Fruit fly (Drosophila melanogaster) whole organism, embryonic: ENCODE data around the gene RAF2.

ENCODE experiments used
- CG10543 ChIP-seq: fragments of 200-800 bp; sonication (Bioruptor generic); optimal IDR thresholded peaks from 3 replicates; lab custom pipeline; 2017; ENCODE audit warnings: missing biosample characterization, mild to moderate bottlenecking, missing genetic modification characterization, moderate library complexity
- CG11247 ChIP-seq: fragments of 200-800 bp; sonication (Bioruptor generic); IDR thresholded peaks from 2 replicates; pipeline ENCODE4 v1.3.6; 2022; ENCODE audit warnings: missing biosample characterization, missing genetic modification characterization
- CG13123 ChIP-seq: fragments of 200-800 bp; sonication (Bioruptor generic); optimal IDR thresholded peaks from 2 replicates; lab custom pipeline; 2016; ENCODE audit warnings: missing biosample characterization, missing genetic modification characterization
- CG13287 ChIP-seq: fragments of 200-800 bp; sonication (Bioruptor generic); IDR thresholded peaks from 2 replicates; pipeline ENCODE4 v1.3.6; 2022; ENCODE audit warnings: missing biosample characterization, missing genetic modification characterization; ENCODE audit not compliant: partially characterized antibody
- CG13894 ChIP-seq: fragments of 200-800 bp; sonication (Bioruptor generic); optimal IDR thresholded peaks from 3 replicates; lab custom pipeline; 2018; ENCODE audit warnings: missing biosample characterization, mild to moderate bottlenecking, missing genetic modification characterization, moderate library complexity
- CG14667 ChIP-seq: fragments of 200-800 bp; sonication (Bioruptor generic); IDR thresholded peaks from 2 replicates; pipeline ENCODE4 v1.3.6; 2022; ENCODE audit warnings: missing biosample characterization, missing genetic modification characterization
- CG17186 ChIP-seq: fragments of 200-800 bp; sonication (Bioruptor generic); optimal IDR thresholded peaks from 3 replicates; lab custom pipeline; 2017; ENCODE audit warnings: missing biosample characterization, missing genetic modification reagents, missing genetic modification characterization
- CG17802 ChIP-seq: fragments of 200-800 bp; sonication (Bioruptor generic); optimal IDR thresholded peaks from 2 replicates; lab custom pipeline; 2018; ENCODE audit warnings: missing biosample characterization, mild to moderate bottlenecking, missing genetic modification characterization, moderate library complexity
- CG33557 ChIP-seq: fragments of 200-800 bp; sonication (Bioruptor generic); optimal IDR thresholded peaks from 2 replicates; lab custom pipeline; 2019; ENCODE audit warnings: missing biosample characterization, mild to moderate bottlenecking, missing genetic modification characterization, moderate library complexity
- CG4328 ChIP-seq: fragments of 200-800 bp; sonication (Bioruptor generic); optimal IDR thresholded peaks from 3 replicates; lab custom pipeline; 2017; ENCODE audit warnings: missing biosample characterization, missing genetic modification reagents, missing genetic modification characterization
- CG4360 ChIP-seq: fragments of 200-800 bp; sonication (Bioruptor generic); IDR thresholded peaks from 2 replicates; pipeline ENCODE4 v1.3.6; 2022; ENCODE audit warnings: missing biosample characterization, missing genetic modification characterization
- CG4820 ChIP-seq: fragments of 200-800 bp; sonication (Bioruptor generic); optimal IDR thresholded peaks from 3 replicates; lab custom pipeline; 2016; ENCODE audit warnings: missing biosample characterization, missing genetic modification characterization
- CG7839 ChIP-seq: fragments of 200-800 bp; sonication (Bioruptor generic); optimal IDR thresholded peaks from 3 replicates; lab custom pipeline; 2018; ENCODE audit warnings: missing biosample characterization, mild to moderate bottlenecking, missing genetic modification characterization, moderate library complexity
- CG8290 ChIP-seq, 3 experiments: fragments of 200-800 bp; sonication (Bioruptor generic); optimal IDR thresholded peaks; 2 replicates each; lab custom pipeline; 2016 to 2019; ENCODE audit warnings: missing biosample characterization in 3 of 3, missing genetic modification characterization in 3 of 3, mild to moderate bottlenecking in 2 of 3, moderate library complexity in 1 of 3
- CG8765 ChIP-seq: fragments of 200-800 bp; sonication (Bioruptor generic); IDR thresholded peaks from 2 replicates; pipeline ENCODE4 v1.3.6; 2022; ENCODE audit warnings: missing biosample characterization, missing genetic modification characterization
- CG9727 ChIP-seq: fragments of 200-800 bp; sonication (Bioruptor generic); optimal IDR thresholded peaks from 3 replicates; lab custom pipeline; 2017; ENCODE audit warnings: missing biosample characterization, mild to moderate bottlenecking, missing genetic modification characterization
- D ChIP-seq, 2 experiments: fragments of 200-800 bp in 1 of 2; fragments of >200 bp in 1 of 2; sonication (Bioruptor generic) in 1 of 2; optimal IDR thresholded peaks; 2 replicates in 1 of 2; 3 replicates in 1 of 2; lab custom pipeline; 2017; ENCODE audit warnings: mild to moderate bottlenecking in 1 of 2, missing biosample characterization in 1 of 2, missing genetic modification characterization in 1 of 2, missing genetic modification reagents in 1 of 2
- Deaf1 ChIP-seq: fragments of 200-800 bp; optimal IDR thresholded peaks from 3 replicates; lab custom pipeline; 2019; ENCODE audit warnings: missing biosample characterization, mild to moderate bottlenecking, missing genetic modification characterization, moderate library complexity
- Dp ChIP-seq: fragments of 200-800 bp; sonication (Bioruptor generic); optimal IDR thresholded peaks from 2 replicates; lab custom pipeline; 2018; ENCODE audit warnings: missing biosample characterization, mild to moderate bottlenecking, missing genetic modification characterization, moderate library complexity
- Ets65A ChIP-seq: fragments of 200-800 bp; sonication (Bioruptor generic); peaks from one replicate; lab custom pipeline; 2016; ENCODE audit warnings: missing biosample characterization, missing genetic modification characterization
- NC2β ChIP-seq: fragments of 200-800 bp; sonication (Bioruptor generic); optimal IDR thresholded peaks from 2 replicates; lab custom pipeline; 2016; ENCODE audit warnings: missing biosample characterization, missing genetic modification characterization
- amos ChIP-seq: fragments of 200-800 bp; sonication (Bioruptor generic); IDR thresholded peaks from 2 replicates; pipeline ENCODE4 v1.3.6; 2022; ENCODE audit warnings: missing biosample characterization, missing genetic modification characterization; ENCODE audit not compliant: partially characterized antibody
- cato ChIP-seq: fragments of 200-800 bp; sonication (Bioruptor generic); optimal IDR thresholded peaks from 2 replicates; lab custom pipeline; 2016; ENCODE audit warnings: missing biosample characterization, missing genetic modification characterization, borderline replicate concordance
- caup ChIP-seq: fragments of 200-800 bp; sonication (Bioruptor generic); optimal IDR thresholded peaks from 3 replicates; lab custom pipeline; 2017; ENCODE audit warnings: missing biosample characterization, mild to moderate bottlenecking, missing genetic modification characterization, moderate library complexity; ENCODE audit not compliant: severe bottlenecking
- chinmo ChIP-seq: fragments of 200-800 bp; sonication (Bioruptor generic); IDR thresholded peaks from 4 replicates; pipeline ENCODE4 v1.3.6; 2022; ENCODE audit warnings: missing biosample characterization, missing genetic modification characterization; ENCODE audit not compliant: partially characterized antibody
- chm ChIP-seq: fragments of 200-800 bp; sonication (Bioruptor generic); IDR thresholded peaks from 2 replicates; pipeline ENCODE4 v1.3.6; 2022; ENCODE audit warnings: missing biosample characterization, missing genetic modification characterization
- crol ChIP-seq: fragments of 200-800 bp; sonication (Bioruptor generic); IDR thresholded peaks from 2 replicates; pipeline ENCODE4 v1.3.6; 2022; ENCODE audit warnings: missing biosample characterization, missing genetic modification characterization
- da ChIP-seq: fragments of 200-800 bp; sonication (Bioruptor generic); optimal IDR thresholded peaks from 2 replicates; lab custom pipeline; 2016; ENCODE audit warnings: missing biosample characterization, missing genetic modification characterization
- emc ChIP-seq: fragments of 200-800 bp; sonication (Bioruptor generic); optimal IDR thresholded peaks from 2 replicates; lab custom pipeline; 2016; ENCODE audit warnings: missing biosample characterization, missing genetic modification characterization
- gcm ChIP-seq: fragments of 200-800 bp; sonication (Bioruptor generic); optimal IDR thresholded peaks from 2 replicates; lab custom pipeline; 2019; ENCODE audit warnings: missing biosample characterization, mild to moderate bottlenecking, missing genetic modification characterization, moderate library complexity
- gcm2 ChIP-seq: fragments of 200-800 bp; sonication (Bioruptor generic); optimal IDR thresholded peaks from 2 replicates; lab custom pipeline; 2016; ENCODE audit warnings: missing biosample characterization, missing genetic modification characterization
- grau ChIP-seq: fragments of 200-800 bp; optimal IDR thresholded peaks from 3 replicates; lab custom pipeline; 2019; ENCODE audit warnings: missing biosample characterization, mild to moderate bottlenecking, missing genetic modification characterization, moderate library complexity
- insv ChIP-seq, 2 experiments: fragments of 200-800 bp; sonication (Bioruptor generic); optimal IDR thresholded peaks; 3 replicates each; lab custom pipeline; 2016 to 2018; ENCODE audit warnings: missing biosample characterization in 2 of 2, missing genetic modification characterization in 2 of 2
- kni ChIP-seq: fragments of 200-800 bp; sonication (Bioruptor generic); optimal IDR thresholded peaks from 3 replicates; lab custom pipeline; 2017; ENCODE audit warnings: mild to moderate bottlenecking, missing biosample characterization, missing genetic modification reagents, missing genetic modification characterization
- luna ChIP-seq: fragments of 200-800 bp; sonication (Bioruptor generic); optimal IDR thresholded peaks from 2 replicates; lab custom pipeline; 2016; ENCODE audit warnings: missing biosample characterization, missing genetic modification characterization
- nerfin-1 ChIP-seq: fragments of 200-800 bp; sonication (Bioruptor generic); optimal IDR thresholded peaks from 3 replicates; lab custom pipeline; 2019; ENCODE audit warnings: missing biosample characterization, mild to moderate bottlenecking, missing genetic modification characterization, moderate library complexity
- phol ChIP-seq: fragments of 200-800 bp; sonication (Bioruptor generic); optimal IDR thresholded peaks from 3 replicates; lab custom pipeline; 2018; ENCODE audit warnings: missing biosample characterization, mild to moderate bottlenecking, missing genetic modification characterization, moderate library complexity
- rib ChIP-seq: fragments of 200-800 bp; sonication (Bioruptor generic); IDR thresholded peaks from 2 replicates; pipeline ENCODE4 v1.3.6; 2022; ENCODE audit warnings: missing biosample characterization, missing genetic modification characterization
- sd ChIP-seq: fragments of 200-800 bp; sonication (Bioruptor generic); optimal IDR thresholded peaks from 3 replicates; lab custom pipeline; 2018; ENCODE audit warnings: missing biosample characterization, mild to moderate bottlenecking, missing genetic modification characterization, moderate library complexity
- sens ChIP-seq: fragments of 200-800 bp; sonication (Bioruptor generic); peaks from one replicate; lab custom pipeline; 2016; ENCODE audit warnings: missing biosample characterization, missing genetic modification characterization
- seq ChIP-seq: fragments of 200-800 bp; sonication (Bioruptor generic); IDR thresholded peaks from 2 replicates; pipeline ENCODE4 v1.3.6; 2022; ENCODE audit warnings: missing biosample characterization, missing genetic modification characterization
- stwl ChIP-seq: fragments of 200-800 bp; sonication (Bioruptor generic); optimal IDR thresholded peaks from 3 replicates; lab custom pipeline; 2018; ENCODE audit warnings: missing biosample characterization, mild to moderate bottlenecking, missing genetic modification characterization, moderate library complexity
- twi ChIP-seq: fragments of 200-800 bp; optimal IDR thresholded peaks from 2 replicates; lab custom pipeline; 2019; ENCODE audit warnings: missing biosample characterization, mild to moderate bottlenecking, missing genetic modification characterization, moderate library complexity
- tx ChIP-seq: fragments of 200-800 bp; sonication (Bioruptor generic); optimal IDR thresholded peaks from 2 replicates; lab custom pipeline; 2016; ENCODE audit warnings: missing biosample characterization, missing genetic modification characterization
- vvl ChIP-seq: fragments of 200-800 bp; sonication (Bioruptor generic); IDR thresholded peaks from 2 replicates; pipeline ENCODE4 v1.3.6; 2022; ENCODE audit warnings: missing biosample characterization, missing genetic modification characterization
- zen2 ChIP-seq: fragments of 200-800 bp; sonication (Bioruptor generic); IDR thresholded peaks from 3 replicates; pipeline ENCODE4 v1.3.6; 2022; ENCODE audit warnings: missing biosample characterization, missing genetic modification characterization; ENCODE audit not compliant: partially characterized antibody
- zfh1 ChIP-seq: fragments of 200-800 bp; sonication (Bioruptor generic); IDR thresholded peaks from 3 replicates; pipeline ENCODE4 v1.3.6; 2022; ENCODE audit warnings: missing biosample characterization, missing genetic modification characterization

Gene RAF2

dm6 chr3L:16407815-16408608 is 21.9 kb downstream of the RAF2 start (continued):
- TF ChIP-seq vvl (GFP tag; lab: Robert Waterston, UW) (peak; percentile 55; the same call in 1 of the 2 replicates), twi (peak; percentile 90), CG8290 (GFP tag; optimal IDR thresholded peaks at IDR 0.05; lab: Kevin White, UChicago) (peak; percentile 76), CG8290 (tag; optimal IDR thresholded peaks at IDR 0.05; lab: Kevin White, UChicago) (peak in 1 of 2 experiments; percentile 18), D (optimal IDR thresholded peaks at IDR 0.05; lab: Kevin White, UChicago) (no peak), D (GFP tag; optimal IDR thresholded peaks at IDR 0.05; lab: Kevin White, UChicago) (no peak), zen2 (GFP tag; lab: Robert Waterston, UW) (0 out of 3 replicates have a peak, but pooled peaks have one; percentile 33), NC2β (GFP tag; lab: Kevin White, UChicago) (no peak), emc (no peak), CG33557 (GFP tag; lab: Kevin White, UChicago) (peak; percentile 2), cato (no peak), tx (GFP tag; lab: Kevin White, UChicago) (no peak), seq (peak; percentile 49; the same call in 1 of the 2 replicates), nerfin-1 (peak; percentile 44), Dp (GFP tag; lab: Kevin White, UChicago) (no peak), CG7839 (tag; lab: Kevin White, UChicago) (no peak), CG4360 (GFP tag; lab: Robert Waterston, UW) (peak; percentile 84), CG4820 (no peak), CG9727 (GFP tag; lab: Kevin White, UChicago) (peak; percentile 18), gcm2 (GFP tag; lab: Kevin White, UChicago) (no peak), gcm (GFP tag; lab: Kevin White, UChicago) (peak; percentile 34), CG13287 (GFP tag; lab: Robert Waterston, UW) (no peak; the same call in 1 of the 2 replicates), CG17186 (GFP tag; lab: Kevin White, UChicago) (no peak), zfh1 (no peak), CG8765 (GFP tag; lab: Robert Waterston, UW) (0 out of 2 replicates have a peak, but pooled peaks have one; percentile 18), grau (peak; percentile 4), Ets65A (GFP tag; lab: Kevin White, UChicago) (peak; percentile 18), rib (peak; percentile 51; the same call in 1 of the 2 replicates), sens (GFP tag; lab: Kevin White, UChicago) (peak; percentile 85), chm (peak; percentile 42; the same call in 1 of the 2 replicates), crol (peak; percentile 25; the same call in 1 of the 2 replicates), kni (GFP tag; lab: Kevin White, UChicago) (peak; percentile 89), CG13894 (tag; lab: Kevin White, UChicago) (peak; percentile 93), CG10543 (peak; percentile 25), insv (GFP tag; optimal IDR thresholded peaks at IDR 0.05; lab: Kevin White, UChicago) (peak in 1 of 2 experiments; percentile 94), caup (GFP tag; lab: Kevin White, UChicago) (no peak), chinmo (GFP tag; lab: Robert Waterston, UW) (peak; percentile 56; the same call in 1 of the 4 replicates), CG14667 (GFP tag; lab: Robert Waterston, UW) (no peak), sd (tag; lab: Kevin White, UChicago) (peak; percentile 36), stwl (tag; lab: Kevin White, UChicago) (peak; percentile 98), phol (tag; lab: Kevin White, UChicago) (peak; percentile 3), da (no peak), CG13123 (GFP tag; lab: Kevin White, UChicago) (no peak), CG4328 (peak; percentile 13), luna (no peak), CG11247 (GFP tag; lab: Robert Waterston, UW) (no peak), Deaf1 (tag; lab: Kevin White, UChicago) (peak; percentile 47), CG17802 (no peak), amos (GFP tag; lab: Robert Waterston, UW) (0 out of 2 replicates have a peak, but pooled peaks have one; percentile 17)
